Worm (Caenorhabditis elegans) whole organism, late embryonic: Measurements from ENCODE around the gene ciao-2B.

Experiments used
- F13H6.1 ChIP-seq: sonication (generic microtip); optimal IDR thresholded peaks from 2 replicates; lab custom pipeline; 2016; ENCODE audit warnings: missing genetic modification characterization, missing compliant biosample characterization
- K02D7.2 ChIP-seq: sonication (generic microtip); optimal IDR thresholded peaks from 2 replicates; lab custom pipeline; 2017; ENCODE audit warnings: mild to moderate bottlenecking, missing genetic modification characterization, missing compliant biosample characterization
- K09A11.1 ChIP-seq: sonication (generic microtip); optimal IDR thresholded peaks from 2 replicates; lab custom pipeline; 2017; ENCODE audit warnings: antibody characterized with exemption, mild to moderate bottlenecking, missing genetic modification characterization, missing compliant biosample characterization; ENCODE audit not compliant: insufficient read depth
- T23F11.4 ChIP-seq: fragments of 200-800 bp; sonication (Bioruptor generic); optimal IDR thresholded peaks from 2 replicates; lab custom pipeline; 2018; ENCODE audit warnings: mild to moderate bottlenecking, missing genetic modification characterization, missing compliant biosample characterization
- Y22D7AL.16 ChIP-seq: sonication (generic microtip); optimal IDR thresholded peaks from 2 replicates; lab custom pipeline; 2016; ENCODE audit warnings: missing genetic modification characterization, missing compliant biosample characterization
- ahr-1 ChIP-seq: sonication (generic microtip); optimal IDR thresholded peaks from 2 replicates; lab custom pipeline; 2016; ENCODE audit warnings: missing genetic modification characterization, missing compliant biosample characterization
- ama-1 ChIP-seq: fragments of 150-350 bp; optimal IDR thresholded peaks from 2 replicates; lab custom pipeline; 2014
- ceh-19 ChIP-seq: fragments of 200-800 bp; sonication (Bioruptor generic); optimal IDR thresholded peaks from 2 replicates; lab custom pipeline; 2018; ENCODE audit warnings: mild to moderate bottlenecking, missing genetic modification characterization, missing compliant biosample characterization
- ceh-2 ChIP-seq: sonication (generic microtip); optimal IDR thresholded peaks from 2 replicates; lab custom pipeline; 2016; ENCODE audit warnings: missing genotype, missing genetic modification characterization, missing compliant biosample characterization
- ceh-24 ChIP-seq: sonication (generic microtip); optimal IDR thresholded peaks from 2 replicates; lab custom pipeline; 2016; ENCODE audit warnings: mild to moderate bottlenecking, missing genetic modification characterization, missing compliant biosample characterization
- ceh-31 ChIP-seq: sonication (generic microtip); optimal IDR thresholded peaks from 2 replicates; lab custom pipeline; 2016; ENCODE audit warnings: missing genetic modification characterization, missing compliant biosample characterization
- ceh-45 ChIP-seq: fragments of 200-800 bp; sonication (Bioruptor generic); IDR thresholded peaks from 2 replicates; pipeline ENCODE4 v1.3.6; 2022; ENCODE audit warnings: missing genetic modification reagents, missing genetic modification characterization, missing compliant biosample characterization
- ceh-48 ChIP-seq: sonication (generic microtip); optimal IDR thresholded peaks from 2 replicates; lab custom pipeline; 2016; ENCODE audit warnings: missing genetic modification characterization, inconsistent platforms, missing compliant biosample characterization
- ceh-6 ChIP-seq: fragments of 200-800 bp; sonication (Bioruptor generic); optimal IDR thresholded peaks from 2 replicates; lab custom pipeline; 2018; ENCODE audit warnings: mild to moderate bottlenecking, missing genetic modification characterization, missing compliant biosample characterization
- dve-1 ChIP-seq: sonication (generic microtip); optimal IDR thresholded peaks from 2 replicates; lab custom pipeline; 2017; ENCODE audit warnings: antibody characterized with exemption, mild to moderate bottlenecking, missing genetic modification characterization, missing compliant biosample characterization
- elt-2 ChIP-seq: sonication (generic microtip); optimal IDR thresholded peaks from 2 replicates; lab custom pipeline; 2016; ENCODE audit warnings: missing genetic modification reagents, missing genetic modification characterization, missing compliant biosample characterization
- ets-4 ChIP-seq: sonication (generic microtip); optimal IDR thresholded peaks from 2 replicates; lab custom pipeline; 2016; ENCODE audit warnings: missing genetic modification characterization, missing compliant biosample characterization
- eyg-1 ChIP-seq: sonication (generic microtip); optimal IDR thresholded peaks from 2 replicates; lab custom pipeline; 2016; ENCODE audit warnings: missing genotype, missing genetic modification characterization, missing compliant biosample characterization
- fkh-10 ChIP-seq: fragments of 150-350 bp; optimal IDR thresholded peaks from 2 replicates; lab custom pipeline; 2014; ENCODE audit warnings: missing biosample characterization, missing genetic modification reagents, missing genetic modification characterization
- gmeb-2 ChIP-seq: sonication (generic microtip); optimal IDR thresholded peaks from 2 replicates; lab custom pipeline; 2016; ENCODE audit warnings: missing genetic modification characterization, inconsistent platforms, missing compliant biosample characterization
- hlh-13 ChIP-seq: fragments of 200-800 bp; sonication (Bioruptor generic); optimal IDR thresholded peaks from 2 replicates; lab custom pipeline; 2018; ENCODE audit warnings: mild to moderate bottlenecking, missing genetic modification characterization, missing compliant biosample characterization
- pat-9 ChIP-seq: fragments of 200-800 bp; sonication (Bioruptor generic); optimal IDR thresholded peaks from 2 replicates; lab custom pipeline; 2018; ENCODE audit warnings: mild to moderate bottlenecking, missing genetic modification characterization, moderate library complexity, missing compliant biosample characterization
- pha-2 ChIP-seq: sonication (generic microtip); optimal IDR thresholded peaks from 2 replicates; lab custom pipeline; 2017; ENCODE audit warnings: mild to moderate bottlenecking, missing genetic modification characterization, missing compliant biosample characterization
- pha-4 ChIP-seq: fragments of 150-350 bp; optimal IDR thresholded peaks from 2 replicates; lab custom pipeline; 2018; ENCODE audit warnings: missing biosample characterization, missing genetic modification reagents, missing genetic modification characterization
- ref-2 ChIP-seq: sonication (generic microtip); optimal IDR thresholded peaks from 2 replicates; lab custom pipeline; 2016; ENCODE audit warnings: missing genetic modification characterization, missing compliant biosample characterization
- rnt-1 ChIP-seq: sonication (generic microtip); optimal IDR thresholded peaks from 2 replicates; lab custom pipeline; 2016; ENCODE audit warnings: missing genetic modification characterization, missing compliant biosample characterization
- sox-2 ChIP-seq: fragments of 200-800 bp; sonication (Bioruptor generic); IDR thresholded peaks from 2 replicates; pipeline ENCODE4 v1.3.6; 2022; ENCODE audit warnings: missing genetic modification reagents, missing genetic modification characterization, missing compliant biosample characterization
- syd-9 ChIP-seq: sonication (generic microtip); optimal IDR thresholded peaks from 2 replicates; lab custom pipeline; 2016; ENCODE audit warnings: mild to moderate bottlenecking, missing genetic modification characterization, moderate library complexity, missing compliant biosample characterization
- tbx-2 ChIP-seq: sonication (generic microtip); optimal IDR thresholded peaks from 2 replicates; lab custom pipeline; 2016; ENCODE audit warnings: missing genetic modification characterization, missing compliant biosample characterization
- tbx-7 ChIP-seq: sonication (generic microtip); optimal IDR thresholded peaks from 2 replicates; lab custom pipeline; 2016; ENCODE audit warnings: missing genotype, missing genetic modification characterization, missing compliant biosample characterization
- unc-42 ChIP-seq: sonication (generic microtip); optimal IDR thresholded peaks from 2 replicates; lab custom pipeline; 2016; ENCODE audit warnings: missing genotype, missing genetic modification characterization, missing compliant biosample characterization
- unc-86 ChIP-seq: sonication (generic microtip); optimal IDR thresholded peaks from 2 replicates; lab custom pipeline; 2016; ENCODE audit warnings: missing genetic modification characterization, missing compliant biosample characterization

ciao-2B gene

DNA sequence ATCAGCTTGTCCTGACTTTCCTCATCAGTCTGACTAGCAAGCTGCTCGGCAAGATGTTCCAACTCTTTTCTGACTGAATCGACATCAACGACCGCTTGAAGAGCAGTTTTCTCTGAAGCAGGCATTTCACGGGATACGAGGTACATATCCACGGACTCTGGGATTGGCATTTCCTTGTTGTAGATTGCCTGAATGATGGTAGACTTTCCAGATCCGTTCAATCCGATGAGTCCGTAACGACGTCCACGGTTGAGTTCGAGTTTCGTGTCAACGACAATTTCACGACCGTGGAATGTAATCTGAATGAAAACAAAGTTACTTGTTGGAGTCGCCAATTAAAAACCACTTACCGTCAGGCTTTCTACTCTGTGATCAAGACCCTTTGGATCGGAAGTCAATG, 22.2 kb upstream of the ciao-2B start:
- TF ChIP-seq rnt-1 (tag; lab: Kevin White, UChicago) (no peak), ceh-31 (tag; lab: Kevin White, UChicago) (no peak), ama-1 (lab: Kevin White, UChicago) (no peak)

DNA sequence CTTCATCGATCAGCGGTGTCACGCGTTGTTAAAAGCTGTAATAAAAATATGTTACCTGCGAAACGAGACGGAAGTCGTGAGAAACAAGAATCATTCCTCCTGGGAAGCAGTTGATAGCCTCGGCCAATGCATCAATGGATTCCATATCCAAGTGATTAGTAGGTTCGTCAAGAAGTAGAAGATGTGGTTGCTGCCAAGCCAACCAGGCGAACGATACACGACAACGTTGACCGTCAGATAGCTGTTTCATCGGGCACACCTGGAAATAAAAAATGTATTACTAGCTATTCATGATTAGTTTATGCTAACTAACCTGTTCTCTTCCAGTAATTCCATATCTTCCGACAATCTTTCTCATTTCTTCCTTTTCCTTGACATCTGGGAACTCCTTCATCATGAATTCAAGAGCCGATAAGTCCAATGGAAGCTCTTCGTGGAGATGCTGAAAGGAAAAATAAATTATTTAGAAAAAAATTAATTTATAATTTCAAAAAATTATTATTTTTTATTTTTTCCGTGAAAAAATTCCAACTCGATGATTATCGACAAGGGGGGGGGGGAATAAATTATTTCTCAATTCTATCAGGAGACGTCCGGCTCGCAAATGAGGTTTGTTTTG, 19.7 kb upstream of the ciao-2B start, which contains the start of gene tag-164:
Gene tag-164, plus strand, starts transcription at position 569 of the 619 bp plus-strand sequence.
- TF ChIP-seq K02D7.2 (tag; lab: Kevin White, UChicago), result no peak
- TF ChIP-seq ama-1 (lab: Kevin White, UChicago), result no peak
- TF ChIP-seq sox-2 (GFP tag; lab: Robert Waterston, UW), result no peak
- TF ChIP-seq ets-4 (tag; lab: Kevin White, UChicago), result no peak

DNA sequence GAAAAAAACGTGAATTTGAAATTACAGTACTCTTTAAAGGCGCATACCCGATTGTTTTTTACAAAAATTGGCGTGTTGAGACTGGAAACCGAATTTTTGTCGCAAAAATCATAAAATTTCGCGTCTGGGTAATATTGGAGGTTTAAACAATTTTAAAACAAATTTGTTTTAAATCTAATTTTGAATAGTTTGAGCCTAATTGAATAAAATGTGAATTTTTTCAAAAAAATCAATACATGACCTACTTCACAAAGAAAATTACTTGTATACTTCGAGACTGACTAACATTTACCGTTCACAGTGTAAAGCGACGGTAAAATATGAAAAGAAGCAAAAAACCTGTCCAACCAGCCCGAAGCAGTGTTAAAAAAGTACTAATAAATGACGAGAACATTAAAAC, 18.0 kb upstream of the ciao-2B start:
- TF ChIP-seq pha-2 (tag; lab: Kevin White, UChicago) (no peak), hlh-13 (GFP tag; lab: Kevin White, UChicago) (no peak), pha-4 (no peak), ceh-31 (tag; lab: Kevin White, UChicago) (no peak), eyg-1 (tag; lab: Kevin White, UChicago) (no peak), T23F11.4 (GFP tag; lab: Kevin White, UChicago) (no peak)

DNA sequence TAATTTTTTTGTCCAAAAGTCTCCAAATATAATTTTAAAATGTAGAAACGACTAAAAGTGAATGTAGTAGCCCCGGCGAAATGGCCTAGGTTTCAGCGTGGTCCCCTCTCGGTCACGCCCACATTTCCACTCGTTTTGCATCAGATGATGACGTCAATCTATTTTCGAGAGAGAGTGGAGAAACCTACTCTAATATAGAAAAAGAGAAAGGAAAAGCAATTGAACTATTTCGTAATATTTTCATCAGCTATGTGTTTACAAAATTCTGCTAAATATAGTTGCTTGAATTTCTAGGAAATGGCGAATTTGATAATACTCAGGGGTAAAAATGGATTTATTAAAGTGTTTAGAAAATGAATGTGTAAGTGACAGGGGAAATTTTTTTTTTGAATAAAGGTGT, 16.5 kb upstream of the ciao-2B start:
- no peak for TF ChIP-seq ceh-19 (GFP tag; lab: Kevin White, UChicago)
- peak; percentile 15 for TF ChIP-seq unc-42 (tag; lab: Kevin White, UChicago)
- TF ChIP-seq sox-2 (GFP tag; lab: Robert Waterston, UW), result no peak
- TF ChIP-seq pha-4, result no peak

DNA sequence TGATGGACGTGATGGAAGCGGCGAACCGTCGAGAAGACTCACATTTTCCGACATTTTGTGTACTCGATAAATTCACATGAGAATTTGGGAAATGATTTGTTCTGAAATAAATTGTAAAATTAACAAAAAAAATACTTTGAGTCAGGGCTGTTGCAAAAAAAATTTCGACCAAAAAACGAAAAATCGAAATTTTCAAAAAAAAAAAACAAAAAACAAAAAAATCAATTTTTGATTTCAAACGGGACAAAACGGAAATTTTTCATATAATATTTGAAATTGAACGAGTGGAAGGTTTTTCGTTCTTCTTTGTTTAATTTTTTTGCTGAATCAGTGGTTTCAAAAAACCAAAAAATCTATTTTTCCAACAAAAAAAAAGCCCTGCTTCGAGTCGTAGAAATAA, 15.9 kb upstream of the ciao-2B start, which contains the start of gene cua-1:
Gene cua-1, minus strand, starts transcription at position 101 of the 400 bp plus-strand sequence.
- no peak for TF ChIP-seq elt-2
- no peak for TF ChIP-seq K09A11.1
- no peak for TF ChIP-seq ceh-24
- TF ChIP-seq eyg-1 (tag; lab: Kevin White, UChicago), result no peak
- TF ChIP-seq gmeb-2 (tag; lab: Kevin White, UChicago), result no peak
- no peak for TF ChIP-seq ceh-45 (GFP tag; lab: Robert Waterston, UW)
- TF ChIP-seq K02D7.2 (tag; lab: Kevin White, UChicago), result no peak
- TF ChIP-seq ceh-2 (tag; lab: Kevin White, UChicago), result no peak
- TF ChIP-seq Y22D7AL.16 (tag; lab: Kevin White, UChicago), result no peak
- TF ChIP-seq syd-9 (tag; lab: Kevin White, UChicago), result no peak

DNA sequence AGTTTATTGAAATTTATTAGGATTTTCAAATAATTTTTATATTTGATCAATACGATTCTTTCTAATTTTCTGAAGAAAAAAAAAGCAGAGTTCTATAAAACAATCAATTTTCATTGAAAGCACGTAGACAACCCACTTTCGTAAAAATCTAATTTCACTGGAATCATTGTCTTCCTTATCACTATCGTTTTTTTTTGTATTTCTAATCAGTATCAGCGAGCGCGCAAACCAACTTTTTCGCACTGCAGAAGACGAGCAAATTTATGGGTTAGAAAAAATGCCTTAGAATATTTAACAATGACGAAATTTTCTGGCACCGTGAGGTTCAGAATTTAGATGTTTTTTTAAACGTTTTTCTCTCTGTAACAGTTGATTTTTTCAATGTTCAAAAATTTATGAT, 13.5 kb upstream of the ciao-2B start:
- TF ChIP-seq pha-2 (tag; lab: Kevin White, UChicago), result no peak
- TF ChIP-seq ahr-1, result no peak
- TF ChIP-seq unc-86 (tag; lab: Kevin White, UChicago), result no peak
- no peak for TF ChIP-seq ref-2
- TF ChIP-seq fkh-10, result no peak
- TF ChIP-seq tbx-2 (tag; lab: Kevin White, UChicago), result no peak
- no peak for TF ChIP-seq pat-9 (tag; lab: Kevin White, UChicago)
- TF ChIP-seq ceh-48 (tag; lab: Kevin White, UChicago), result no peak
- TF ChIP-seq tbx-7 (tag; lab: Kevin White, UChicago), result no peak
- TF ChIP-seq dve-1 (tag; lab: Kevin White, UChicago), result no peak
- TF ChIP-seq pha-4, result no peak
- no peak for TF ChIP-seq syd-9 (tag; lab: Kevin White, UChicago)
- no peak for TF ChIP-seq ceh-6
- TF ChIP-seq F13H6.1 (tag; lab: Kevin White, UChicago), result no peak
